Worm (Caenorhabditis elegans) whole organism, L4 larva: ENCODE data around the gene mig-39.

ENCODE experiments used
- ama-1 ChIP-seq: fragments of 150-350 bp; optimal IDR thresholded peaks from 2 replicates; lab custom pipeline; 2014; ENCODE audit warnings: inconsistent platforms, mixed read lengths
- nhr-237 ChIP-seq: sonication (generic microtip); optimal IDR thresholded peaks from 2 replicates; lab custom pipeline; 2017; ENCODE audit warnings: missing biosample characterization, missing genetic modification characterization
- unc-62 ChIP-seq, 3 experiments: fragments of 150-350 bp in 1 of 3; sonication (generic microtip); optimal IDR thresholded peaks in 2 of 3; peaks in 1 of 3; 1 replicate in 1 of 3; 2 replicates in 2 of 3; lab custom pipeline; 2014 to 2017; ENCODE audit warnings: missing biosample characterization in 3 of 3, missing genetic modification characterization in 3 of 3, missing genetic modification reagents in 3 of 3, missing genotype in 1 of 3
- zag-1 ChIP-seq: fragments of 150-350 bp; optimal IDR thresholded peaks from 2 replicates; lab custom pipeline; 2014; ENCODE audit warnings: missing biosample characterization, missing genetic modification characterization

DNA sequence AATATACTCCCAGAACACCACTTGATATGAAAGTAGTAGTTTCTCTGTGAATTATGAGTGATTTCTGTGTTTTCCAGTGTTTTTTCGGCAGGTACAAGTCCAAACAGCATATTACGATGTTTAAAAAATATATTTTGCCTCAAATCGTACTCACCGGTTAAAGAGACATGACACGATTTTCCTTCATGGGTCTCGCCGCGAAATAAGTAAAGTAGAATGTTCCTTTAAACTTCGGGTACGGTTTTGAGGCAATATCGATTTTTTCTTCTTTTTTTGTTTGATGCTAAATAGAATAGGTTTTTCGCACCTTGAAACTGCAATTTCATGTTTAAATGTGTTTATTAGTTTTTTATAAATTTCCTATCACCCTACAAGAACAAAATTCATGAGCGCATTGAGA is 25.1 kb downstream of the mig-39 start:
- no peak for TF ChIP-seq ama-1
- TF ChIP-seq zag-1 (tag; lab: Kevin White, UChicago) = no peak
- no peak for TF ChIP-seq unc-62 (GFP tag; optimal IDR thresholded peaks at IDR 0.05 in 1 of 2; lab: Kevin White, UChicago)
- TF ChIP-seq unc-62 (tag; optimal IDR thresholded peaks at IDR 0.05; lab: Kevin White, UChicago) = no peak
- TF ChIP-seq nhr-237 (tag; lab: Kevin White, UChicago) = no peak
